Worm (Caenorhabditis elegans): ENCODE results near the gene B0457.4.

DNA sequence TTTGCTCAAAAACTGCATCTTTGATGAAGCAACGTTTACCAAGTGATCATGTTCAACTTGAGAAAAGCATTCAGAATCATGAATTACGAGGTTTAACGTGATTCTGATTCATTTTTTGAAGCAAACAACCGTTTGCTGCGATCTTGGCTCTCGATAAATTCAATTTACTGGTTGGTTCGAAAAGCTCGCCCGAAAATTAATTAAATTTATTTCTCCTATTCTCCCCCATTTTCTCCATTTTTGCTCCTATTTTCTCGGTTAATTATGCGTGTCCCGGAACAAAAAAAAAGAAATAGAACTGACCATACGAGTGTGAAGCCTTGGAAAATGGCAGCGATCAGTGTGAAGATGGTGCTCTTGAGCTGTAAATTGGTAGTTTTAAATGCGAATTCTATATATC lies 45.1 kb upstream of the B0457.4 start:
- TF ChIP-seq ama-1 (optimal IDR thresholded peaks at IDR 0.05) (no peak), ceh-19 (GFP tag; optimal IDR thresholded peaks at IDR 0.05) (no peak), ceh-9 (tag; optimal IDR thresholded peaks at IDR 0.05) (no peak), ceh-24 (tag; optimal IDR thresholded peaks at IDR 0.05) (no peak), ceh-14 (tag; optimal IDR thresholded peaks at IDR 0.05) (peak; percentile 9), hlh-15 (tag; optimal IDR thresholded peaks at IDR 0.05) (no peak), pat-9 (tag; optimal IDR thresholded peaks at IDR 0.05) (no peak), dve-1 (tag; optimal IDR thresholded peaks at IDR 0.05) (no peak), tbx-2 (tag; optimal IDR thresholded peaks at IDR 0.05) (no peak)

All from whole organism, late embryonic.